Worm (Caenorhabditis elegans): ENCODE results near the gene spp-20.

DNA sequence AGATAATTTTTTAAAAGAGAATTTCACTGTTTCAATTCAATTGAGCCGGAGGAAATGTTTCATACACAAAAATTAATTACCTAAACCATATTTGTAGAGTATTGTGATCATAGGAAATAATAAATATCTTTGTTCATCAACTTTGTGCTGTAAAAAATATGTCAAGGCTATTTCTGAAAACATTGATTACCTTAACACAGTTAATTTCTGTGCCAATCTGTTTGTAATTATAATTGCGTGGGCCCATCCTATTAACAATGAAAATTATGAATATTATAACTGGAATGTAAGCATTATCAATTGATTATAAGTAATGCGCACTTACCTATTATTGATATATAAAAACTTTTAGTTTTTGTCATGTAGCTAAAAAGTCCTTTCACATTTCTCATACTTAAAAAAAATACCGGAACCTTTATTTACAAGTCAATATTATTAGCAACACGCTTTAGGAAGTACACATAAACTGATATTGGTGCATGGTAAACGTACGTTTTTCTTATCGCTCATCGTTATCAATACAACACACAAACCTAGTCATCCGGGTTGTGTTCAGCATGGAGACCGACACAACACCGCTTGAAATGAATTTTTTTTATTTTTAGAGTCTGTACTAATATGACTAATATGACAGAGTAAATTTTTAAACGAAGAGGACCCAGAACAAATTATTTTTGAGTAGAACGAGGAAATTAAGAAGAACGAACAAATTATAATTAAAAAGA lies 17.6 kb upstream of the spp-20 start, which contains the start of gene fut-2:
- TF ChIP-seq nhr-77 (tag; optimal IDR thresholded peaks at IDR 0.05) (no peak), egl-27 (tag; optimal IDR thresholded peaks at IDR 0.05) (no peak), ceh-16 (tag; optimal IDR thresholded peaks at IDR 0.05) (no peak), lsy-2 (tag; optimal IDR thresholded peaks at IDR 0.05) (no peak), ztf-4 (tag; optimal IDR thresholded peaks at IDR 0.05) (no peak)
